Fruit fly (Drosophila melanogaster) whole organism, larva: ENCODE measurements around the gene capt.

Source experiments
- noc ChIP-seq: fragments of 200-800 bp; sonication (Bioruptor generic); optimal IDR thresholded peaks from 3 replicates; lab custom pipeline; 2019; ENCODE audit warnings: missing biosample characterization, mild to moderate bottlenecking, missing genetic modification characterization, moderate library complexity

capt gene

dm6 chr2L:1112641-1113040, 45.4 kb downstream of the capt start, which contains the start of gene CG14340:
TSS of gene CG14340 (plus strand) at chr2L:1112941.
- no peak for TF ChIP-seq noc (tag; lab: Kevin White, UChicago)

- TF ChIP-seq noc (tag; lab: Kevin White, UChicago), result no peak
Measured at dm6 chr2L:1108029-1108688, 49.9 kb downstream of the capt start, which contains the start of the genes PolrMT and CG14339. TSS of gene PolrMT (minus strand) at chr2L:1108373. TSS of gene CG14339 (plus strand) at chr2L:1108540.

dm6 chr2L:1102349-1102748, 55.7 kb downstream of the capt start, which contains the start of gene CG4629:
TSS of gene CG4629 (minus strand) at chr2L:1102504.
- no peak for TF ChIP-seq noc (tag; lab: Kevin White, UChicago)
